Worm (Caenorhabditis elegans) whole organism, early embryonic: ENCODE data around the gene lido-8.

Experiments
- B0310.2 ChIP-seq: sonication (generic microtip); optimal IDR thresholded peaks from 2 replicates; lab custom pipeline; 2016; ENCODE audit warnings: mild to moderate bottlenecking, missing genetic modification characterization, missing compliant biosample characterization
- F13C5.2 ChIP-seq: sonication (generic microtip); optimal IDR thresholded peaks from 2 replicates; lab custom pipeline; 2017; ENCODE audit warnings: mild to moderate bottlenecking, missing genetic modification characterization, inconsistent platforms, missing compliant biosample characterization
- aly-1 ChIP-seq: sonication (generic microtip); optimal IDR thresholded peaks from 2 replicates; lab custom pipeline; 2016; ENCODE audit warnings: missing genetic modification characterization, missing compliant biosample characterization
- ama-1 ChIP-seq: fragments of 150-350 bp; optimal IDR thresholded peaks from 2 replicates; lab custom pipeline; 2014
- ceh-13 ChIP-seq: fragments of 200-800 bp; sonication (Bioruptor generic); optimal IDR thresholded peaks from 2 replicates; lab custom pipeline; 2018; ENCODE audit warnings: mild to moderate bottlenecking, missing genetic modification characterization, missing compliant biosample characterization
- ceh-36 ChIP-seq: sonication (generic microtip); optimal IDR thresholded peaks from 2 replicates; lab custom pipeline; 2016; ENCODE audit warnings: missing genetic modification characterization, inconsistent platforms, missing compliant biosample characterization
- ets-7 ChIP-seq: sonication (generic microtip); optimal IDR thresholded peaks from 2 replicates; lab custom pipeline; 2016; ENCODE audit warnings: missing genotype, missing genetic modification characterization, missing compliant biosample characterization
- flt-1 ChIP-seq: fragments of 200-800 bp; sonication (Bioruptor generic); IDR thresholded peaks from 2 replicates; pipeline ENCODE4 v1.3.6; 2022; ENCODE audit warnings: missing genetic modification characterization, missing compliant biosample characterization
- hmbx-1 ChIP-seq: sonication (generic microtip); optimal IDR thresholded peaks from 2 replicates; lab custom pipeline; 2016; ENCODE audit warnings: mild to moderate bottlenecking, missing genetic modification characterization, missing compliant biosample characterization
- hmg-4 ChIP-seq: fragments of 200-800 bp; sonication (Bioruptor generic); optimal IDR thresholded peaks from 2 replicates; lab custom pipeline; 2018; ENCODE audit warnings: mild to moderate bottlenecking, missing genetic modification characterization, missing compliant biosample characterization
- hnd-1 ChIP-seq: sonication (generic microtip); optimal IDR thresholded peaks from 2 replicates; lab custom pipeline; 2016; ENCODE audit warnings: missing genetic modification characterization, missing compliant biosample characterization
- pes-1 ChIP-seq: fragments of 200-800 bp; sonication (Bioruptor generic); IDR thresholded peaks from 2 replicates; pipeline ENCODE4 v1.3.6; 2022; ENCODE audit warnings: missing genetic modification reagents, missing genetic modification characterization, missing compliant biosample characterization
- scrt-1 ChIP-seq: fragments of 200-800 bp; sonication (Bioruptor generic); IDR thresholded peaks from 2 replicates; pipeline ENCODE4 v1.3.6; 2022; ENCODE audit warnings: missing genetic modification characterization, missing compliant biosample characterization
- sea-1 ChIP-seq: fragments of 200-800 bp; sonication (Bioruptor generic); conservative IDR thresholded peaks from 2 replicates; pipeline ENCODE4 v1.3.6; 2022; ENCODE audit warnings: missing genetic modification characterization, missing compliant biosample characterization
- tbx-11 ChIP-seq: fragments of 200-800 bp; sonication (Bioruptor generic); IDR thresholded peaks from 2 replicates; pipeline ENCODE4 v1.3.6; 2022; ENCODE audit warnings: missing genetic modification characterization, missing compliant biosample characterization
- tbx-37 ChIP-seq: fragments of 200-800 bp; sonication (Bioruptor generic); conservative IDR thresholded peaks from 2 replicates; pipeline ENCODE4 v1.3.6; 2022; ENCODE audit warnings: missing genetic modification reagents, missing genetic modification characterization, missing compliant biosample characterization
- tra-4 ChIP-seq: sonication (generic microtip); optimal IDR thresholded peaks from 2 replicates; lab custom pipeline; 2017; ENCODE audit warnings: missing genetic modification characterization, missing compliant biosample characterization

The lido-8 gene

DNA sequence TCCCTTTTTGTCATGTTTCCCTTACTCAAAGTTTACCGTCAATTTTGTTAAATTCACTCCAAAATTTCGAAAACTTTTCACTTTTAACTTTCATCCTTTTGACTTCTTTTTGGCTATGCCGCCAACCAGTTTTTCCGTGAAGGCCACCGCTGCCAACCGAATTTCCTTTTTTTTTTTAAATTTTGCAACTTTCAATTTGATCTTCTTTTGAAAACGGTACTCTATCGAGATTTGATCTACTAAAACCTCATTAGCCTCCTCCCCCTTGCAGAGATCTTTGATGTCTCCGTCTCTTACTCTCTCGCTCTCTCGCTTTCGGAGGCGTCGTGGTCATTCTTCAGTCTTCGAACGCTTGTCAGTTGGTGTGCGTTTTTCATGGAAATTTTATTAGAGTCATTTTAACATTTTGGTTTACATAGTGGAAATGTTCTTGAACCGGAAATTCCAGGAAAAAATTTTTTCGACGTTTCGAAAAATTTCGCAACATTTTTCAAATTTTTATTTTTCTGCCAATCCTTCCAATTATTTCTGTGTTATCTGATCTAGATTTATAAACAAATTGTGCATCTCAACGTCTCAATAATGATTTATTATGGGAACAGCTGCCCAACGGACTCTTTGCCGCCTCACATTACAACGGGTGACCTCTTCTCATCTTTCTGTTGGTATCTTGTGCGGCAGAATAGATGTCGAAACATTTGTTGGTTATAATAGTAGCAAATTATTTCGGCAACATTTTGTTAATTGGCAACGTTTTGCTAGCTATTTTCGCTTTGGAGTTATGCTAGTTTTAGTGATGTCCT is 2.0 kb upstream of the lido-8 start:
- TF ChIP-seq hnd-1 (no peak), tra-4 (tag; lab: Kevin White, UChicago) (no peak), tbx-37 (GFP tag; lab: Robert Waterston, UW) (no peak), sea-1 (no peak), ama-1 (no peak), tbx-11 (GFP tag; lab: Robert Waterston, UW) (no peak), scrt-1 (GFP tag; lab: Robert Waterston, UW) (no peak), hmg-4 (no peak), aly-1 (tag; lab: Kevin White, UChicago) (no peak), flt-1 (GFP tag; lab: Robert Waterston, UW) (no peak)

DNA sequence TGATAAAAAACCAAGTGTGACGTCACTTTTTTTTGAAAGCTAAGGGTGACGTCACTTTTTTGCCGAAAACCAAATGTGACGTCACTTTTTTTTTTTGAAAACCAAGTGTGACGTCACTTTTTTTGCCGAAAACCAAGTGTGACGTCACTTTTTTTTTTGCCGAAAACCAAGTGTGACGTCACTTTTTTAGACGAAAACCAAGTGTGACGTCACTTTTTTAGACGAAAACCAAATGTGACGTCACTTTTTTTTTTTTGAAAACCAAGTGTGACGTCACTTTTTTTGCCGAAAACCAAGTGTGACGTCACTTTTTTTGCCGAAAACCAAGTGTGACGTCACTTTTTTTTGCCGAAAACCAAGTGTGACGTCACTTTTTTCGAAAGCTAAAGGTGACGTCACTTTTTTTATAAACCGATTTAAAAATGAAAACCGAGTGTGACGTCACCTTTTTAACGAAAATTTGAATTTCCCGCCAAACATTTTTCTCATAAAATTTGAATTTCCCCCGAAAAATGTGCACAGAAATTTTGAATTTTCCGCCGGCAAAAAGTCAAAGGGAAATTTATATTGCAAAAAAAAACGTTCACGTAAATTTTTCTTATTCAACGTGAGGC is 1.1 kb downstream of the lido-8 start:
- TF ChIP-seq tra-4 (tag; lab: Kevin White, UChicago) (no peak), ceh-13 (GFP tag; lab: Kevin White, UChicago) (no peak), aly-1 (tag; lab: Kevin White, UChicago) (no peak), hnd-1 (no peak)

DNA sequence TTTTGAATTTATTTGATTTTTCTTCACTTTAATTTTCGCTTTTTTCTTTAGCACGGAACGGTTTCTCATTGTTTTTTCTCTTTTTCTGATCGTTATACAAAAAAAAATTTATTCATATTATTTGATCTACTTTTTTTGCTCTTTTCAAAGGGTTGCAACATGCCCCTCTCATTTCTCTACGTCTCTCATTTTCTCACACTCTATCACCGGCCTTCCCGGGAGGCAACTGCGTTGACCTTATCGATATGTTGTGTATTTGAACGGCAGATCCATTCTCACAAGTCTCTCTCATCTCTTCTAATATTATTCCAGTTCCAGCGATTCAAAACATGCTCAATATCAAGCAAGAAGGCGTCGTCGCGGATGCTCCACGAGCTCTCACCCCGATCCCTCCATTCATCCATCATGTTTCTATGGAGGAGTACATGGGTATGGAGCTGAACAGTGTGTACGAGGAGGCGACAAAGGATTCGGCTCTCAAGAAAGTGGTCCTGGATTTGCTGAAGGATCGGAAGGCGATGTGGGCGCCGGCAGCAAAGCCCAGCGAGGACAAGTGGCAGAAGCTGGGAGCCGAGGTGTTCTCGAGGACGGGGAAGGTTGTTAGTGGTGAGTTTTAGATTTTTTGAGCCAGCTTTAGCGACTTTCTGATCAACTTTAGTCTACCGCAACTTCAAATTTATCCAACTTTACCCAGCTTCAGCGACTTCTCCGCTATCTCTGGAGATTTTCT is 3.9 kb downstream of the lido-8 start, which contains the start of gene lido-9:
Gene lido-9, plus strand, starts transcription at position 234 of the 730 bp plus-strand sequence.
- peak; percentile 23 for TF ChIP-seq ama-1
- peak; percentile 68 for TF ChIP-seq scrt-1 (GFP tag; lab: Robert Waterston, UW)
- no peak for TF ChIP-seq flt-1 (GFP tag; lab: Robert Waterston, UW)
- TF ChIP-seq sea-1 = 0 out of 2 replicates have a peak, but pooled peaks have one; percentile 48

- TF ChIP-seq ama-1 (no peak), tbx-37 (GFP tag; lab: Robert Waterston, UW) (no peak)
Observed at ce11 chrII:3002211-3002610, 5.4 kb downstream of the lido-8 start, which contains the start of gene lido-10. Gene lido-10 (plus strand): TSS chrII:3002511.

- TF ChIP-seq scrt-1 (GFP tag; lab: Robert Waterston, UW) (no peak), ceh-36 (no peak), B0310.2 (no peak), ama-1 (no peak), flt-1 (GFP tag; lab: Robert Waterston, UW) (no peak), tbx-11 (GFP tag; lab: Robert Waterston, UW) (no peak), sea-1 (no peak), F13C5.2 (no peak), pes-1 (GFP tag; lab: Robert Waterston, UW) (no peak), hmbx-1 (no peak), aly-1 (tag; lab: Kevin White, UChicago) (no peak), tbx-37 (GFP tag; lab: Robert Waterston, UW) (no peak), hmg-4 (no peak), ets-7 (tag; lab: Kevin White, UChicago) (no peak), ceh-13 (GFP tag; lab: Kevin White, UChicago) (no peak), tra-4 (tag; lab: Kevin White, UChicago) (no peak), hnd-1 (no peak)
Observed at ce11 chrII:3003667-3004066, 6.8 kb downstream of the lido-8 start, which contains the start of gene lido-11. Gene lido-11 (plus strand): TSS chrII:3003967.

DNA sequence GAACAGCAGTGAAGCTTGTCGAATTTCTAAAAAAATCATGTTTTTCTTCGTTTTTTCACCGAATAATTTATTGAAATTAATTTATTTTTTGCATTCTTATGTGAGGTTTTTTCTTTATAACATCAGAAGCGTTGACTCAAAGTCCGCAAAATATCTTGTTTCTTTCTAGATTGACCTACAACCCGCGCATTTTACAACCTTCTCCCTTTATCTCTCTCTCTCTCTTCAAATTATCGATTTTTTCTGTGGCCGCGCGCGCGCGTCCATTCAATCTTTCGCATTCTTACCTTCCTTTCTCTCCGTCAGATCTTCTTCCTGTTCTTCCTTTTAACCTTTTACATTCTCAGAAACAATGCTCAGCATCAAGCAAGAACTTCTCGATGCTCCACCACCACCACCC is 8.7 kb downstream of the lido-8 start, which contains the start of gene lido-12:
Gene lido-12, plus strand, starts transcription at position 301 of the 400 bp plus-strand sequence.
- TF ChIP-seq F13C5.2 = no peak
- no peak for TF ChIP-seq hmg-4
- no peak for TF ChIP-seq tbx-11 (GFP tag; lab: Robert Waterston, UW)
- no peak for TF ChIP-seq tbx-37 (GFP tag; lab: Robert Waterston, UW)
- TF ChIP-seq ceh-13 (GFP tag; lab: Kevin White, UChicago) = no peak
- TF ChIP-seq ceh-36 = no peak
- no peak for TF ChIP-seq aly-1 (tag; lab: Kevin White, UChicago)
- no peak for TF ChIP-seq hmbx-1
- no peak for TF ChIP-seq hnd-1
- TF ChIP-seq scrt-1 (GFP tag; lab: Robert Waterston, UW) = no peak
- no peak for TF ChIP-seq B0310.2

- TF ChIP-seq B0310.2 (no peak), ceh-13 (GFP tag; lab: Kevin White, UChicago) (no peak)
Observed at ce11 chrII:3008400-3008799, 11.6 kb downstream of the lido-8 start, which contains the start of gene sdz-5. Gene sdz-5 (plus strand): TSS chrII:3008700.

ce11 chrII:3012133-3012532 is 15.3 kb downstream of the lido-8 start, which contains the start of gene C41H7.9:
Gene C41H7.9 (minus strand): TSS chrII:3012233.
- TF ChIP-seq hnd-1 (no peak), aly-1 (tag; lab: Kevin White, UChicago) (no peak), hmg-4 (no peak)
